Worm (Caenorhabditis elegans) whole organism, L4/young adult: Measurements from ENCODE around the gene F11C7.6.
A peak's percentile ranks its signal among the peaks of the same experiment; 100 is the strongest.

Experiments
- W03F9.2 ChIP-seq: fragments of 150-350 bp; optimal IDR thresholded peaks from 2 replicates; lab custom pipeline; 2014; ENCODE audit warnings: missing biosample characterization, missing genetic modification characterization
- dao-5 ChIP-seq: sonication (generic microtip); optimal IDR thresholded peaks from 2 replicates; lab custom pipeline; 2016; ENCODE audit warnings: missing genotype, missing genetic modification characterization, moderate library complexity, missing compliant biosample characterization
- him-1 ChIP-seq: sonication (generic microtip); optimal IDR thresholded peaks from 2 replicates; lab custom pipeline; 2016; ENCODE audit warnings: missing genotype, missing genetic modification reagents, missing genetic modification characterization, missing compliant biosample characterization

Gene F11C7.6

ce11 chrX:17385102-17385501 is 16.3 kb upstream of the F11C7.6 start:
- TF ChIP-seq dao-5 (tag; lab: Kevin White, UChicago) (no peak), W03F9.2 (tag; lab: Kevin White, UChicago) (no peak), him-1 (no peak)

- TF ChIP-seq him-1 (no peak), dao-5 (tag; lab: Kevin White, UChicago) (no peak), W03F9.2 (tag; lab: Kevin White, UChicago) (no peak)
These were observed 15.2 kb upstream of the F11C7.6 start for ce11 chrX:17386130-17386529.

DNA sequence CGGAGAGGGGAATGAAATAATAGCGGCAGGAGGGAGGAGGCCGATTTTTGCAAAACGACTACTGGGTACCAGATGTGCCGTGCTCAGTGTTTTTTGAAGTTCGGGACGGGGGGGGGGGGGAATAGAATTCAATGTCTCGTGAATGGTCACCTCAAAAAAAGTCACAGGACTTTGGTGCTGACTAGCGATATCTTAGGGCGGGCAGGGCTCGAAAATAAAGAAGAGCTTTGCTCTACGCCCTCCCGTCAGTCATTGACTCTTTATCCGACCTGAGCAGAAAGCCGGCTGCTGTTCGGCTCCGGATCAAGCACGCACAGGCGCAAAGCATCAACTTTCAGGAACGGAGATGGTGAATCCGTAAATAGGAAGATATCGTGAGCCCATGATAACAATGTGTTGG is 10.8 kb upstream of the F11C7.6 start:
- TF ChIP-seq W03F9.2 (tag; lab: Kevin White, UChicago) (no peak), dao-5 (tag; lab: Kevin White, UChicago) (no peak), him-1 (no peak)

- no peak for TF ChIP-seq him-1
These were observed 9.8 kb upstream of the F11C7.6 start, which contains the start of gene F10D7.5 for ce11 chrX:17391515-17391914. TSS of gene F10D7.5 (minus strand) at chrX:17391615.

ce11 chrX:17392182-17392581 is 9.2 kb upstream of the F11C7.6 start:
- TF ChIP-seq W03F9.2 (tag; lab: Kevin White, UChicago) = peak; percentile 30
- no peak for TF ChIP-seq dao-5 (tag; lab: Kevin White, UChicago)

DNA sequence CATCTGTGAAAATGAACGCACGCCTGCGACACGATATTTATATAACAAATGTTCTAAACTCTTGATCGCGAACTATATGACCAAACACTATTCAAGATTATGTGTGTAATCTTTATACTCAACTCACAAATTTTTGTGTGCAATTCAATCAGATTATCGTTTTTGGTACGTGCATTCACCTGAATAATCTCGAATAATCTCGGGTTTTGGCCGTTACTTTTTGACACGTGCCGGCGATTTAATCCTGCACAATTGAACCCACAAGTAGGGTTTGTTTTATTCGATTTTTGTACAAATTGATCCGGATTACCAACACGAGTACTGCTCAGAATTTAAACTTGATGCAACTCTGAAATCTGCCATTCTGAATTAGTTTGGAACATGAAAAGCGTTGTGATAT is 4.9 kb upstream of the F11C7.6 start, which contains the start of the genes vap-1 and F11C7.2:
TSS of gene vap-1 (minus strand) at position 101 of the 400 bp plus-strand sequence.
TSS of gene F11C7.2 (plus strand) at position 359 of the 400 bp plus-strand sequence.
- TF ChIP-seq dao-5 (tag; lab: Kevin White, UChicago) (no peak), W03F9.2 (tag; lab: Kevin White, UChicago) (no peak), him-1 (no peak)

DNA sequence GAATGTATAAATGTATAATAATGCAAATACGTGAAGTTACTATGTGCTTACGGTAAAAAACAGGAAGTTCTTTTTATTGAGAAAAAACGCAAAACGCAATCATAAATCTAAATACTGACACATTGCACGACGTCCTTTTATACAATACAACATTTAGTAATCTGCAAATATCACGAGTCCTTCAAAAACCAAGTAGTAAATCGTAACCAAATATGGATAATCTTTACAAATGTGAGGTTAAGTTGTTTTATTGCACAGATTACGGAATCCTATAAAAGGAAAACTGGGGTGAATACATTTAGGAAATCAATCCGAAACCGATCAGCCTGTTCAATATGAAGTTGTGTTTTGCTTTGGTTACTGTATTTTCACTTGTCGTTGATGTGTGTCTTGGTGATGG is 3.1 kb upstream of the F11C7.6 start, which contains the start of gene F11C7.7:
TSS of gene F11C7.7 (plus strand) at position 301 of the 400 bp plus-strand sequence.
- TF ChIP-seq dao-5 (tag; lab: Kevin White, UChicago) (no peak), him-1 (no peak), W03F9.2 (tag; lab: Kevin White, UChicago) (no peak)

DNA sequence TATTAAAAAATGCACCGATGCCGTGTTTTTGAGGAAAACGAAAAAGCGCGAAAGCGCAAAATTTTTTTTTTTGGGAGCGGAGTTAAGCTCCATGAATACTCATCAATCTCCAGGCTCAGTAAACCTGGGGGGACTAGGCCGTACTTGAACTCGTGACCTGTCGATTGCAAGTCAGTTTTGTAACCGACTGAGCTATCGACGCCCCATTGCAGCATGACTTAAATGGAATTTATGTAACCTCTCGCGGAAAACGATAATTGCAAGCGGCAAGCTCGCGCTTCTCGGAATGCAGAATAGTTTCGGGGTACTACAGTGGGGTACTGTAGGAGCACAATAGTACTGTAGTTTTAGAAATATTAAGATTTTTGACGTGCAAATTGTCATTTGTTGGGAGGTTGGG is 939 bp upstream of the F11C7.6 start:
- TF ChIP-seq W03F9.2 (tag; lab: Kevin White, UChicago) (no peak), him-1 (no peak), dao-5 (tag; lab: Kevin White, UChicago) (no peak)

ce11 chrX:17403058-17403457 is 1.7 kb downstream of the F11C7.6 start:
- TF ChIP-seq dao-5 (tag; lab: Kevin White, UChicago) (no peak), W03F9.2 (tag; lab: Kevin White, UChicago) (no peak), him-1 (no peak)

DNA sequence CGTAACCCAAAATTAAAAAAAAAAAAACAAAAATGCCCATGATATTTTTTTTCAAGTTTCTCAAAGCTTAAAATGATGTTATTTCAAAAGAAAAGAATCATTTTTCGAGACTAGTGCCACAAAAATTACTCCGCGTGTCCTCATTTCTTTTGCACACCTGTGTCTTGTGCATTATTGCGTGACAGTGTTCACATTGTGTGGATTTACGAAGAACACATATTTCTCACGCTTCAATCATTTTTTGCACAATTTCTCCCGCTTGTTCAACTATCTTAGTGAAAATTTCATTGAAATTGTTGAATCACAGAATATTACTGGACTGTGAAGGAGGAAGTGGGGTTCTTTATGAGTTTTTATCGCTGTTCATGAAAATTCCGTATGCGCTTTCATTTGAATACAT is 7.5 kb downstream of the F11C7.6 start:
- no peak for TF ChIP-seq W03F9.2 (tag; lab: Kevin White, UChicago)
- TF ChIP-seq dao-5 (tag; lab: Kevin White, UChicago) = no peak
- TF ChIP-seq him-1 = no peak

DNA sequence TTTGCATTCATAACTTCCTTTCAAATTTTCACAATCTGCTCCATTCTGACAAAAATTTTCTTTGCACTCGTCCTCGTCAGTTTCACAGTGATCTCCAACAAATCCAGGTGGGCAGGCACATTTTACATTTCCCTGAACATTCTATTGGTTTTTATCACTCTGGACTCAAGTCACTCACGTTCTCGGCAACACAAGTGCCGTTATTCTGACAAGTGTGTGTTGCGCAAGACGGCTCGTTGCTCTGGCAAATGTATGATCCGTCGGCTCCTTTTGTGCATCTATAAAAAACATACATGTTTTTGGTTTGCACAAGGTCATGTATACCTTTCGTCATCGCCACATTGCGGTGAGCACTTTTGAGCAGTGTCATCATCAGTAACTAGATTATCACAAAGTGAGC is 11.3 kb downstream of the F11C7.6 start:
- TF ChIP-seq him-1 = no peak
- TF ChIP-seq W03F9.2 (tag; lab: Kevin White, UChicago) = no peak
- TF ChIP-seq dao-5 (tag; lab: Kevin White, UChicago) = no peak

ce11 chrX:17413868-17414267 is 12.5 kb downstream of the F11C7.6 start, which contains the start of gene crb-1:
TSS of gene crb-1 (minus strand) at chrX:17414014.
- TF ChIP-seq him-1 (no peak), dao-5 (tag; lab: Kevin White, UChicago) (no peak), W03F9.2 (tag; lab: Kevin White, UChicago) (no peak)

ce11 chrX:17417505-17418004 is 16.2 kb downstream of the F11C7.6 start:
- no peak for TF ChIP-seq W03F9.2 (tag; lab: Kevin White, UChicago)
- no peak for TF ChIP-seq dao-5 (tag; lab: Kevin White, UChicago)
- no peak for TF ChIP-seq him-1

DNA sequence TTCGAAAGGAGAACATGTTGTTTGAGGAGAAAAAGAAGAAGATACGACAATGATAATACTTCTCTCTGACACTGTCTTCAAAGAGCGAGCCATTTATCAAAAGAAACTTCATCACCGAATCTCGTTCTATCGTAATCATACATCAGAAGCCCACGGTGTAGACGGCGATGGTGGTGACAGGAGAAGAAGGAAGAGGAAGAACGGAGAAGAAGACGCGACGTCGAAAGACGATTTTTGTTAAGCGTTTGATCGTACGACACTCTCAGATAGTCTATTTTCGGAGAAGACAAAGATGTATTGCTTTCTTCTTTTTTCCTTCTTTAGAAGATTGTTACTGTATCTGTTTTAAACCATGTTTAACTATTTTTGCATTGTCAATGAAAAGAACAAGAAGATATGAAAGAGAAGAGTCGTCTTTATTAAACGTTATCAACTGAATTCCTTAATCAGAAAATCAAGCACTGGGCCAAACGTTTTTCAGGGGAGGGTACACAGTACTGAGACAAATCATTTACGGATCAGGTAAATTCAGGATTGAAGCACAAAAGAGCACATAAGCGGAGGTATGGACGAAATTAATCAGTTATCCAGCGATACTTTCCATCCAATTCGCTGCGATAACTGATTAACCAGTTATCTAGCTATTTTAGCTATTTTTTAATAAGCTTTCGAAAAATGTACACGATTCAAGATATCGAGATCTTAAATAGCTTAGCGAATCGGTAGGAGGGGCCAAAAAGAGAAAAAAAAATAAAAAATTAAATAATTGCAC is 18.6 kb downstream of the F11C7.6 start:
- no peak for TF ChIP-seq dao-5 (tag; lab: Kevin White, UChicago)
- no peak for TF ChIP-seq him-1
- TF ChIP-seq W03F9.2 (tag; lab: Kevin White, UChicago) = no peak
